Fruit fly (Drosophila melanogaster): ENCODE data around the gene CG34269.

dm6 chr3L:548304-549198 is 20.4 kb downstream of the CG34269 start:
- TF ChIP-seq CG17806 (tag; optimal IDR thresholded peaks at IDR 0.05) (no peak), CG32121 (GFP tag; IDR thresholded peaks at IDR 0.05) (no peak), Pif1A (GFP tag; optimal IDR thresholded peaks at IDR 0.05) (no peak)

Measured in whole organism, pupa.